Worm (Caenorhabditis elegans) whole organism, mixed stage, embryonic: ENCODE data around the gene Y56A3A.7.

Experiments used
- bed-3 ChIP-seq: fragments of 200-800 bp; sonication (Bioruptor generic); optimal IDR thresholded peaks from 3 replicates; lab custom pipeline; 2018; ENCODE audit warnings: mild to moderate bottlenecking, missing genetic modification characterization, moderate library complexity, missing compliant biosample characterization
- blmp-1 ChIP-seq: fragments of 150-350 bp; optimal IDR thresholded peaks from 2 replicates; lab custom pipeline; 2014; ENCODE audit warnings: missing biosample characterization, missing genetic modification characterization
- ceh-39 ChIP-seq: fragments of 150-350 bp; optimal IDR thresholded peaks from 2 replicates; lab custom pipeline; 2014; ENCODE audit warnings: missing biosample characterization, missing genetic modification characterization
- ceh-43 ChIP-seq: fragments of 200-800 bp; sonication (Bioruptor generic); optimal IDR thresholded peaks from 2 replicates; lab custom pipeline; 2018; ENCODE audit warnings: mild to moderate bottlenecking, missing genetic modification characterization, moderate library complexity, missing compliant biosample characterization
- ceh-83 ChIP-seq: fragments of 200-800 bp; sonication (Bioruptor generic); optimal IDR thresholded peaks from 2 replicates; lab custom pipeline; 2018; ENCODE audit warnings: mild to moderate bottlenecking, missing genetic modification characterization, missing compliant biosample characterization
- ces-1 ChIP-seq: fragments of 150-350 bp; optimal IDR thresholded peaks from 2 replicates; lab custom pipeline; 2014; ENCODE audit warnings: missing biosample characterization, missing genetic modification reagents, missing genetic modification characterization
- cnd-1 ChIP-seq: fragments of 200-800 bp; sonication (Bioruptor generic); optimal IDR thresholded peaks from 2 replicates; lab custom pipeline; 2018; ENCODE audit warnings: mild to moderate bottlenecking, missing genetic modification characterization, missing compliant biosample characterization
- drap-1 ChIP-seq: fragments of 200-800 bp; sonication (Bioruptor generic); optimal IDR thresholded peaks from 3 replicates; lab custom pipeline; 2018; ENCODE audit warnings: mild to moderate bottlenecking, missing genetic modification characterization, missing compliant biosample characterization
- elt-1 ChIP-seq: sonication (generic microtip); optimal IDR thresholded peaks from 2 replicates; lab custom pipeline; 2017; ENCODE audit warnings: missing genetic modification characterization, mild to moderate bottlenecking, missing compliant biosample characterization, antibody characterized with exemption, moderate library complexity, borderline replicate concordance; ENCODE audit not compliant: insufficient read depth
- elt-3 ChIP-seq: fragments of 150-350 bp; optimal IDR thresholded peaks from 2 replicates; lab custom pipeline; 2014; ENCODE audit warnings: missing biosample characterization, missing genetic modification characterization
- flh-1 ChIP-seq: fragments of 200-800 bp; sonication (Bioruptor generic); optimal IDR thresholded peaks from 2 replicates; lab custom pipeline; 2018; ENCODE audit warnings: mild to moderate bottlenecking, missing genetic modification characterization, moderate library complexity, missing compliant biosample characterization
- ham-2 ChIP-seq: fragments of 200-800 bp; sonication (Bioruptor generic); optimal IDR thresholded peaks from 2 replicates; lab custom pipeline; 2018; ENCODE audit warnings: mild to moderate bottlenecking, missing genetic modification characterization, missing compliant biosample characterization
- hlh-1 ChIP-seq: fragments of 150-350 bp; optimal IDR thresholded peaks from 2 replicates; lab custom pipeline; 2014; ENCODE audit warnings: missing biosample characterization, missing genetic modification reagents, missing genetic modification characterization
- lin-13 ChIP-seq: fragments of 150-350 bp; optimal IDR thresholded peaks from 2 replicates; lab custom pipeline; 2014; ENCODE audit warnings: missing biosample characterization, missing genetic modification characterization
- lin-32 ChIP-seq: fragments of 200-800 bp; sonication (Bioruptor generic); optimal IDR thresholded peaks from 2 replicates; lab custom pipeline; 2018; ENCODE audit warnings: mild to moderate bottlenecking, missing genetic modification characterization, missing compliant biosample characterization
- mab-5 ChIP-seq: fragments of 150-350 bp; optimal IDR thresholded peaks from 2 replicates; lab custom pipeline; 2014; ENCODE audit warnings: missing biosample characterization, missing genetic modification characterization
- mep-1 ChIP-seq: fragments of 150-350 bp; optimal IDR thresholded peaks from 2 replicates; lab custom pipeline; 2017; ENCODE audit warnings: missing biosample characterization, missing genetic modification reagents, missing genetic modification characterization, inconsistent platforms
- mls-2 ChIP-seq: sonication (generic microtip); optimal IDR thresholded peaks from 2 replicates; lab custom pipeline; 2016; ENCODE audit warnings: mild to moderate bottlenecking, missing genetic modification characterization, moderate library complexity, missing compliant biosample characterization
- nhr-12 ChIP-seq: fragments of 150-350 bp; optimal IDR thresholded peaks from 2 replicates; lab custom pipeline; 2014; ENCODE audit warnings: missing biosample characterization, missing genetic modification characterization
- nhr-2 ChIP-seq: fragments of 150-350 bp; optimal IDR thresholded peaks from 2 replicates; lab custom pipeline; 2014; ENCODE audit warnings: missing biosample characterization, missing genetic modification characterization
- nhr-28 ChIP-seq: fragments of 150-350 bp; optimal IDR thresholded peaks from 2 replicates; lab custom pipeline; 2014; ENCODE audit warnings: missing biosample characterization, missing genetic modification characterization
- sem-2 ChIP-seq: fragments of 200-800 bp; sonication (Bioruptor generic); optimal IDR thresholded peaks from 2 replicates; lab custom pipeline; 2018; ENCODE audit warnings: mild to moderate bottlenecking, missing genetic modification characterization, missing compliant biosample characterization
- sptf-1 ChIP-seq: sonication (generic microtip); optimal IDR thresholded peaks from 2 replicates; lab custom pipeline; 2017; ENCODE audit warnings: mild to moderate bottlenecking, missing genetic modification characterization, moderate library complexity, missing compliant biosample characterization
- unc-120 ChIP-seq: sonication (generic microtip); optimal IDR thresholded peaks from 2 replicates; lab custom pipeline; 2017; ENCODE audit warnings: missing genetic modification characterization, missing compliant biosample characterization; ENCODE audit not compliant: poor library complexity, severe bottlenecking
- unc-62 ChIP-seq: fragments of 150-350 bp; optimal IDR thresholded peaks from 2 replicates; lab custom pipeline; 2014; ENCODE audit warnings: missing biosample characterization, missing genetic modification reagents, missing genetic modification characterization
- ztf-11 ChIP-seq: fragments of 150-350 bp; optimal IDR thresholded peaks from 2 replicates; lab custom pipeline; 2014; ENCODE audit warnings: missing biosample characterization, missing genetic modification characterization

The Y56A3A.7 gene

ce11 chrIII:11935032-11935947 is 11.5 kb downstream of the Y56A3A.7 start:
- TF ChIP-seq ces-1 (GFP tag; lab: Kevin White, UChicago) (peak; percentile 14), drap-1 (no peak), unc-62 (GFP tag; lab: Kevin White, UChicago) (peak; percentile 85), unc-120 (tag; lab: Kevin White, UChicago) (no peak), hlh-1 (peak; percentile 99)

- no peak for TF ChIP-seq nhr-2 (tag; lab: Kevin White, UChicago)
- TF ChIP-seq unc-120 (tag; lab: Kevin White, UChicago) = no peak
These were observed 13.3 kb downstream of the Y56A3A.7 start, which contains the start of gene dolk-1 for ce11 chrIII:11933539-11933938. Gene dolk-1 (minus strand): TSS chrIII:11933639.

- no peak for TF ChIP-seq unc-62 (GFP tag; lab: Kevin White, UChicago)
- peak; percentile 20 for TF ChIP-seq sptf-1 (tag; lab: Kevin White, UChicago)
- TF ChIP-seq, all 35 proteins: peak for 1
These were observed 14.9 kb downstream of the Y56A3A.7 start for ce11 chrIII:11931960-11932359.

ce11 chrIII:11930899-11931298 is 15.9 kb downstream of the Y56A3A.7 start:
- TF ChIP-seq elt-1 (tag; lab: Kevin White, UChicago) = no peak
- no peak for TF ChIP-seq mab-5
- no peak for TF ChIP-seq unc-62 (GFP tag; lab: Kevin White, UChicago)
- TF ChIP-seq ham-2 (GFP tag; lab: Kevin White, UChicago) = no peak
- TF ChIP-seq lin-13 = no peak
- TF ChIP-seq lin-32 (GFP tag; lab: Kevin White, UChicago) = no peak
- TF ChIP-seq ceh-43 (GFP tag; lab: Kevin White, UChicago) = no peak
- no peak for TF ChIP-seq elt-3 (tag; lab: Kevin White, UChicago)
- no peak for TF ChIP-seq blmp-1 (tag; lab: Kevin White, UChicago)
- no peak for TF ChIP-seq nhr-28 (tag; lab: Kevin White, UChicago)
- TF ChIP-seq ceh-39 (tag; lab: Kevin White, UChicago) = no peak
- no peak for TF ChIP-seq ces-1 (GFP tag; lab: Kevin White, UChicago)
- TF ChIP-seq ceh-83 (GFP tag; lab: Kevin White, UChicago) = no peak
- TF ChIP-seq mls-2 (tag; lab: Kevin White, UChicago) = no peak
- no peak for TF ChIP-seq ztf-11 (tag; lab: Kevin White, UChicago)
- no peak for TF ChIP-seq sptf-1 (tag; lab: Kevin White, UChicago)
- TF ChIP-seq, all 35 proteins: peak for 0

- no peak for TF ChIP-seq sem-2 (GFP tag; lab: Kevin White, UChicago)
These were observed 23.2 kb downstream of the Y56A3A.7 start, which contains the start of gene nft-1 for ce11 chrIII:11923586-11923985. Gene nft-1 (plus strand): TSS chrIII:11923886.

ce11 chrIII:11921658-11922098 is 25.1 kb downstream of the Y56A3A.7 start, which contains the start of gene Y56A3A.22:
Gene Y56A3A.22 (plus strand): TSS chrIII:11921692.
- TF ChIP-seq ceh-39 (tag; lab: Kevin White, UChicago) = no peak
- no peak for TF ChIP-seq flh-1 (GFP tag; lab: Kevin White, UChicago)
- TF ChIP-seq blmp-1 (tag; lab: Kevin White, UChicago) = no peak
- TF ChIP-seq bed-3 (GFP tag; lab: Kevin White, UChicago) = no peak
- no peak for TF ChIP-seq cnd-1 (tag; lab: Kevin White, UChicago)
- no peak for TF ChIP-seq lin-13
- no peak for TF ChIP-seq mep-1 (tag; lab: Kevin White, UChicago)
- no peak for TF ChIP-seq nhr-12 (tag; lab: Kevin White, UChicago)
- TF ChIP-seq drap-1 = no peak
